Worm (Caenorhabditis elegans) whole organism, L4/young adult: ENCODE data around the gene elli-1.

Experiments
- dao-5 ChIP-seq: sonication (generic microtip); optimal IDR thresholded peaks from 2 replicates; lab custom pipeline; 2016; ENCODE audit warnings: missing genotype, missing genetic modification characterization, moderate library complexity, missing compliant biosample characterization
- him-1 ChIP-seq: sonication (generic microtip); optimal IDR thresholded peaks from 2 replicates; lab custom pipeline; 2016; ENCODE audit warnings: missing genotype, missing genetic modification reagents, missing genetic modification characterization, missing compliant biosample characterization

ce11 chrIV:8729636-8730035 is 25.0 kb downstream of the elli-1 start:
- TF ChIP-seq him-1 (tag; lab: Kevin White, UChicago) (no peak), dao-5 (tag; lab: Kevin White, UChicago) (no peak)
